2 fruit fly cellular contexts compared by ENCODE assay signal in the genomic region with DNA sequence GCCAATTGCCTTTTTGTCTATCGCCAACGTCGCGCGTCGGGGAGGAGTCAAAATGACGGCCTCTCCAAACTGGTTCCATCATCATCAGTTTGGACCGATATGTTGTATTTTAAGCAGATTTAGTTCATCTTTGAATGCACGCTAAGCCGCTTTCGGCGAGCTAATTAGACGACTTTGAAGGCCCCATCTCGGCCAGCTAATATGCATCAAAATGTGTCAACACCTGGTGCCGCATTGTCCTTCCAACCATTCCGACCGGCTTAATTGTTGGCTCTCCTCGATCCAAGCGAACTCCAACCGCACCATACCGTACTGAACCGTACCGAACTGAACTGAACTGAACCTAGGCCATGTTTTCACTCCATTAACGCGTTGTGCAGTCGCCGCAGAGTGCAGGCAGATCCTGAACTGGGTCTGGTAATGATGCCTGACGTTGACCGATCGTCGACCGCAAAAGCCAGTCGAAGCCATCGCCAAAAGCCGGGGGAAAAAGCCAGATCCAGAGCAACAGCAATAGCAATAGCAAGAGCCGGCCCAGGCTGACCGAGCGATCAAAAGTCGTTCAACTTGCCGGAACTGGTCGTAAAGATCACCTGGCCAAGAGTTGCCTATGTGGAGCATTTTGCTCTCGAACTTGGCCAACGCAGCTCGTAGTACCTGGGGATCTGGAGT.
TF ChIP-seq lines count a peak whose summit lies in the region.

No protein-coding gene starts in this region.

- TF ChIP-seq CTCF in whole organism, embryonic (GFP tag; optimal IDR thresholded peaks at IDR 0.05; lab: Kevin White, UChicago): no peak

TF ChIP-seq in whole organism, embryonic, 481 proteins besides CTCF, POLR2A, EP300 and RAD21:
- TF ChIP-seq NfI (GFP tag; optimal IDR thresholded peaks at IDR 0.05; lab: Kevin White, UChicago) (no peak), zfh2 (GFP tag; optimal IDR thresholded peaks at IDR 0.05; lab: Kevin White, UChicago) (no peak), CG17802 (tag; optimal IDR thresholded peaks at IDR 0.05; lab: Kevin White, UChicago) (no peak), crc (GFP tag; optimal IDR thresholded peaks at IDR 0.05; lab: Kevin White, UChicago) (no peak), CG2678 (tag; optimal IDR thresholded peaks at IDR 0.05; lab: Kevin White, UChicago) (no peak), oc (tag; optimal IDR thresholded peaks at IDR 0.05; lab: Kevin White, UChicago) (peak; percentile 51), CG5180 (GFP tag; optimal IDR thresholded peaks at IDR 0.05; lab: Kevin White, UChicago) (peak; percentile 75), Blimp-1 (GFP tag; optimal IDR thresholded peaks at IDR 0.05; lab: Kevin White, UChicago) (no peak), chm (GFP tag; IDR thresholded peaks at IDR 0.05; lab: Robert Waterston, UW) (no peak), Sox100B (GFP tag; optimal IDR thresholded peaks at IDR 0.05; lab: Kevin White, UChicago) (no peak), al (GFP tag; IDR thresholded peaks at IDR 0.05; lab: Robert Waterston, UW) (no peak), lov (optimal IDR thresholded peaks at IDR 0.05; lab: Kevin White, UChicago) (no peak), lov (GFP tag; IDR thresholded peaks at IDR 0.05; lab: Robert Waterston, UW) (no peak)
TF ChIP-seq in whole organism, embryonic: peak in this region for 2.

TF ChIP-seq in whole organism, pupa, 21 proteins besides CTCF, POLR2A, EP300 and RAD21:
- TF ChIP-seq EcR (GFP tag; optimal IDR thresholded peaks at IDR 0.05; lab: Kevin White, UChicago) (peak; percentile 92), CG14655 (GFP tag; optimal IDR thresholded peaks at IDR 0.05; lab: Kevin White, UChicago) (no peak)
